Fruit fly (Drosophila melanogaster): Measurements from ENCODE around the gene Ork1.

- TF ChIP-seq her (GFP tag; optimal IDR thresholded peaks at IDR 0.05) (no peak), CG12104 (GFP tag; optimal IDR thresholded peaks at IDR 0.05) (no peak), vvl (GFP tag; IDR thresholded peaks at IDR 0.05) (peak; percentile 64; the same call in 1 of the 2 replicates), ken (GFP tag; IDR thresholded peaks at IDR 0.05) (peak; percentile 48; the same call in 1 of the 3 replicates), CG3838 (GFP tag; optimal IDR thresholded peaks at IDR 0.05) (no peak)
These were observed 33.7 kb downstream of the Ork1 start, which contains the start of the genes sofe and CG2186 for dm6 chrX:10857376-10857775.

Measured in whole organism, embryonic.